Worm (Caenorhabditis elegans) whole organism, late embryonic: ENCODE results near the gene pab-2.

Experiments
- ceh-22 ChIP-seq: sonication (generic microtip); optimal IDR thresholded peaks from 2 replicates; lab custom pipeline; 2017; ENCODE audit warnings: missing biosample characterization, missing genetic modification characterization
- ceh-31 ChIP-seq: sonication (generic microtip); optimal IDR thresholded peaks from 2 replicates; lab custom pipeline; 2016; ENCODE audit warnings: missing genetic modification characterization, missing compliant biosample characterization
- dve-1 ChIP-seq: sonication (generic microtip); optimal IDR thresholded peaks from 2 replicates; lab custom pipeline; 2017; ENCODE audit warnings: antibody characterized with exemption, mild to moderate bottlenecking, missing genetic modification characterization, missing compliant biosample characterization
- fax-1 ChIP-seq: sonication (generic microtip); optimal IDR thresholded peaks from 2 replicates; lab custom pipeline; 2016; ENCODE audit warnings: missing genotype, missing genetic modification characterization, missing compliant biosample characterization
- fkh-10 ChIP-seq: fragments of 150-350 bp; optimal IDR thresholded peaks from 2 replicates; lab custom pipeline; 2014; ENCODE audit warnings: missing biosample characterization, missing genetic modification reagents, missing genetic modification characterization
- fkh-6 ChIP-seq: sonication (generic microtip); optimal IDR thresholded peaks from 2 replicates; lab custom pipeline; 2016; ENCODE audit warnings: missing genetic modification characterization, missing compliant biosample characterization
- hlh-6 ChIP-seq: sonication (generic microtip); optimal IDR thresholded peaks from 2 replicates; lab custom pipeline; 2016; ENCODE audit warnings: missing genotype, missing genetic modification characterization, missing compliant biosample characterization
- mec-3 ChIP-seq: sonication (generic microtip); optimal IDR thresholded peaks from 2 replicates; lab custom pipeline; 2016; ENCODE audit warnings: borderline replicate concordance, missing genetic modification characterization, missing compliant biosample characterization
- pha-2 ChIP-seq: sonication (generic microtip); optimal IDR thresholded peaks from 2 replicates; lab custom pipeline; 2017; ENCODE audit warnings: mild to moderate bottlenecking, missing genetic modification characterization, missing compliant biosample characterization
- rnt-1 ChIP-seq: sonication (generic microtip); optimal IDR thresholded peaks from 2 replicates; lab custom pipeline; 2016; ENCODE audit warnings: missing genetic modification characterization, missing compliant biosample characterization
- tbx-7 ChIP-seq: sonication (generic microtip); optimal IDR thresholded peaks from 2 replicates; lab custom pipeline; 2016; ENCODE audit warnings: missing genotype, missing genetic modification characterization, missing compliant biosample characterization
- ttx-3 ChIP-seq: sonication (generic microtip); optimal IDR thresholded peaks from 2 replicates; lab custom pipeline; 2016; ENCODE audit warnings: missing genetic modification reagents, missing genetic modification characterization, missing compliant biosample characterization
- unc-3 ChIP-seq, 2 experiments: fragments of 200-800 bp in 1 of 2; sonication (Bioruptor generic) in 1 of 2; sonication (generic microtip) in 1 of 2; conservative IDR thresholded peaks in 1 of 2; optimal IDR thresholded peaks in 1 of 2; 2 replicates each; pipeline versions ENCODE4 v1.3.6 to Lab custom; 2016 to 2022; ENCODE audit warnings: missing compliant biosample characterization in 2 of 2, missing genetic modification characterization in 2 of 2, missing genetic modification reagents in 1 of 2
- unc-42 ChIP-seq: sonication (generic microtip); optimal IDR thresholded peaks from 2 replicates; lab custom pipeline; 2016; ENCODE audit warnings: missing genotype, missing genetic modification characterization, missing compliant biosample characterization

pab-2 gene

ce11 chrX:13477356-13477755 lies 49.9 kb downstream of the pab-2 start, which contains the start of gene efn-3:
Gene efn-3, minus strand, starts transcription at chrX:13477456.
- TF ChIP-seq rnt-1 (tag; lab: Kevin White, UChicago) = no peak
- no peak for TF ChIP-seq unc-42
- TF ChIP-seq ttx-3 (tag; lab: Kevin White, UChicago) = no peak
- TF ChIP-seq tbx-7 (tag; lab: Kevin White, UChicago) = no peak
- no peak for TF ChIP-seq dve-1 (tag; lab: Kevin White, UChicago)
- TF ChIP-seq fkh-6 (tag; lab: Kevin White, UChicago) = no peak
- TF ChIP-seq mec-3 (tag; lab: Kevin White, UChicago) = no peak
- no peak for TF ChIP-seq ceh-22 (tag; lab: Kevin White, UChicago)
- TF ChIP-seq ceh-31 (tag; lab: Kevin White, UChicago) = no peak
- no peak for TF ChIP-seq hlh-6 (tag; lab: Kevin White, UChicago)
- no peak for TF ChIP-seq fax-1 (tag; lab: Kevin White, UChicago)
- no peak for TF ChIP-seq fkh-10 (GFP tag; lab: Kevin White, UChicago)
- no peak for TF ChIP-seq pha-2
- no peak for TF ChIP-seq unc-3 (GFP tag; conservative IDR thresholded peaks at IDR 0.05; lab: Robert Waterston, UW)
- TF ChIP-seq unc-3 (tag; optimal IDR thresholded peaks at IDR 0.05; lab: Kevin White, UChicago) = no peak
